Fruit fly (Drosophila melanogaster) whole organism, wandering third instar larva: Measurements from ENCODE around the gene CG2247.
"Not testable (repeated sequence)": the region's sequence is repeated elsewhere in the genome, so short reads cannot be mapped to it uniquely, and the experiment has no call there.

Experiments used
- Abd-B ChIP-seq: fragments of >200 bp; optimal IDR thresholded peaks from 2 replicates; lab custom pipeline; 2017; ENCODE audit warnings: missing biosample characterization, missing genetic modification characterization
- CG9705 ChIP-seq: fragments of 200-800 bp; sonication (Bioruptor generic); optimal IDR thresholded peaks from 2 replicates; lab custom pipeline; 2018; ENCODE audit warnings: missing biosample characterization, mild to moderate bottlenecking, missing genetic modification characterization
- CrebA ChIP-seq: fragments of 200-800 bp; sonication (Bioruptor generic); optimal IDR thresholded peaks from 2 replicates; lab custom pipeline; 2016; ENCODE audit warnings: missing biosample characterization, mild to moderate bottlenecking, missing genetic modification characterization, borderline replicate concordance
- Dfd ChIP-seq: fragments of >200 bp; optimal IDR thresholded peaks from 2 replicates; lab custom pipeline; 2017; ENCODE audit warnings: missing biosample characterization, missing genetic modification characterization
- Dif ChIP-seq: fragments of 200-275, 200-300 bp; sonication (Bioruptor generic); optimal IDR thresholded peaks from 2 replicates; lab custom pipeline; 2018; ENCODE audit warnings: missing biosample characterization, missing genetic modification characterization; ENCODE audit not compliant: partially characterized antibody
- GATAd ChIP-seq: sonication (Bioruptor generic); optimal IDR thresholded peaks from 2 replicates; lab custom pipeline; 2016; ENCODE audit warnings: missing biosample characterization, missing genetic modification characterization
- HLH106 ChIP-seq: fragments of 200-800 bp; optimal IDR thresholded peaks from 3 replicates; lab custom pipeline; 2019; ENCODE audit warnings: missing biosample characterization, mild to moderate bottlenecking, missing genetic modification characterization, moderate library complexity
- Hnf4 ChIP-seq: fragments of 200-800 bp; sonication (Bioruptor generic); optimal IDR thresholded peaks from 2 replicates; lab custom pipeline; 2016; ENCODE audit warnings: missing biosample characterization, mild to moderate bottlenecking, missing genetic modification characterization
- Hr78 ChIP-seq: fragments of >200 bp; optimal IDR thresholded peaks from 2 replicates; lab custom pipeline; 2017; ENCODE audit warnings: missing biosample characterization, missing genetic modification characterization
- Hr83 ChIP-seq: fragments of 200-300 bp; sonication (Bioruptor generic); optimal IDR thresholded peaks from 2 replicates; lab custom pipeline; 2016; ENCODE audit warnings: missing biosample characterization, mild to moderate bottlenecking, missing genetic modification characterization, moderate library complexity; ENCODE audit not compliant: poor library complexity, severe bottlenecking
- Jra ChIP-seq: sonication (Bioruptor generic); optimal IDR thresholded peaks from 2 replicates; lab custom pipeline; 2016; ENCODE audit warnings: missing biosample characterization, missing genetic modification characterization
- Myc ChIP-seq: fragments of >200 bp; optimal IDR thresholded peaks from 2 replicates; lab custom pipeline; 2017
- N ChIP-seq: fragments of >200 bp; optimal IDR thresholded peaks from 2 replicates; lab custom pipeline; 2018; ENCODE audit warnings: missing biosample characterization, missing external identifiers, missing genetic modification characterization
- OdsH ChIP-seq: fragments of 200-800 bp; sonication (Bioruptor generic); optimal IDR thresholded peaks from 2 replicates; lab custom pipeline; 2016; ENCODE audit warnings: missing biosample characterization, mild to moderate bottlenecking, missing genetic modification characterization
- Rel ChIP-seq, 2 experiments: fragments of 200-800 bp; sonication (Bioruptor generic) in 1 of 2; optimal IDR thresholded peaks; 2 replicates in 1 of 2; 3 replicates in 1 of 2; lab custom pipeline; 2016 to 2019; ENCODE audit warnings: mild to moderate bottlenecking in 2 of 2, missing biosample characterization in 2 of 2, missing genetic modification characterization in 2 of 2, moderate library complexity in 1 of 2
- Sp1 ChIP-seq: fragments of 200-800 bp; sonication (Bioruptor generic); optimal IDR thresholded peaks from 3 replicates; lab custom pipeline; 2019; ENCODE audit warnings: missing biosample characterization, mild to moderate bottlenecking, missing genetic modification characterization, moderate library complexity
- Vsx2 ChIP-seq: fragments of 200-300, 225-300 bp; sonication (Bioruptor generic); optimal IDR thresholded peaks from 2 replicates; lab custom pipeline; 2018; ENCODE audit warnings: missing biosample characterization, missing genetic modification characterization; ENCODE audit not compliant: partially characterized antibody
- br ChIP-seq: fragments of 200-800 bp; sonication (Bioruptor generic); optimal IDR thresholded peaks from 2 replicates; lab custom pipeline; 2016; ENCODE audit warnings: missing biosample characterization, missing genetic modification characterization
- brk ChIP-seq: fragments of 200-800 bp; sonication (Bioruptor generic); optimal IDR thresholded peaks from 2 replicates; lab custom pipeline; 2016; ENCODE audit warnings: missing biosample characterization, mild to moderate bottlenecking, missing genetic modification characterization
- dmrt93B ChIP-seq: fragments of 200-800 bp; sonication (Bioruptor generic); optimal IDR thresholded peaks from 2 replicates; lab custom pipeline; 2018; ENCODE audit warnings: missing biosample characterization, mild to moderate bottlenecking, missing genetic modification characterization
- dsf ChIP-seq: sonication (Bioruptor generic); optimal IDR thresholded peaks from 2 replicates; lab custom pipeline; 2016; ENCODE audit warnings: missing biosample characterization, missing genetic modification characterization, borderline replicate concordance
- ey ChIP-seq: fragments of 200-800 bp; sonication (Bioruptor generic); optimal IDR thresholded peaks from 2 replicates; lab custom pipeline; 2016; ENCODE audit warnings: missing biosample characterization, missing genetic modification characterization
- foxo ChIP-seq, 2 experiments: fragments of 200-800 bp; sonication (Bioruptor generic); optimal IDR thresholded peaks; 2 replicates in 1 of 2; 3 replicates in 1 of 2; lab custom pipeline; 2016 to 2017; ENCODE audit warnings: missing biosample characterization in 2 of 2, missing genetic modification characterization in 2 of 2
- fru ChIP-seq: fragments of 200-800 bp; sonication (Bioruptor generic); optimal IDR thresholded peaks from 3 replicates; lab custom pipeline; 2016; ENCODE audit warnings: missing biosample characterization, mild to moderate bottlenecking, missing genetic modification characterization
- h ChIP-seq: fragments of 200-800 bp; sonication (Bioruptor generic); optimal IDR thresholded peaks from 3 replicates; lab custom pipeline; 2016; ENCODE audit warnings: missing biosample characterization, mild to moderate bottlenecking, missing genetic modification characterization
- jim ChIP-seq: fragments of 175-275, 200-325 bp; sonication (Bioruptor generic); optimal IDR thresholded peaks from 2 replicates; lab custom pipeline; 2016; ENCODE audit warnings: missing biosample characterization, mild to moderate bottlenecking, missing genetic modification characterization
- lola ChIP-seq: fragments of >200 bp; optimal IDR thresholded peaks from 2 replicates; lab custom pipeline; 2017; ENCODE audit warnings: missing biosample characterization, missing genetic modification characterization
- psq ChIP-seq: fragments of 200-800 bp; sonication (Bioruptor generic); optimal IDR thresholded peaks from 3 replicates; lab custom pipeline; 2017; ENCODE audit warnings: missing biosample characterization, mild to moderate bottlenecking, missing genetic modification characterization, moderate library complexity
- rgr ChIP-seq: fragments of 200-800 bp; sonication (Bioruptor generic); optimal IDR thresholded peaks from 3 replicates; lab custom pipeline; 2016; ENCODE audit warnings: missing biosample characterization, mild to moderate bottlenecking, missing genetic modification characterization
- sage ChIP-seq: fragments of 200-800 bp; sonication (Bioruptor generic); optimal IDR thresholded peaks from 2 replicates; lab custom pipeline; 2016; ENCODE audit warnings: missing biosample characterization, mild to moderate bottlenecking, missing genetic modification characterization
- sv ChIP-seq: fragments of 200-800 bp; sonication (Bioruptor generic); optimal IDR thresholded peaks from 3 replicates; lab custom pipeline; 2016; ENCODE audit warnings: missing biosample characterization, missing genetic modification characterization
- tai ChIP-seq: sonication (Bioruptor generic); optimal IDR thresholded peaks from 2 replicates; lab custom pipeline; 2016; ENCODE audit warnings: missing biosample characterization, missing genetic modification characterization

CG2247 gene

DNA sequence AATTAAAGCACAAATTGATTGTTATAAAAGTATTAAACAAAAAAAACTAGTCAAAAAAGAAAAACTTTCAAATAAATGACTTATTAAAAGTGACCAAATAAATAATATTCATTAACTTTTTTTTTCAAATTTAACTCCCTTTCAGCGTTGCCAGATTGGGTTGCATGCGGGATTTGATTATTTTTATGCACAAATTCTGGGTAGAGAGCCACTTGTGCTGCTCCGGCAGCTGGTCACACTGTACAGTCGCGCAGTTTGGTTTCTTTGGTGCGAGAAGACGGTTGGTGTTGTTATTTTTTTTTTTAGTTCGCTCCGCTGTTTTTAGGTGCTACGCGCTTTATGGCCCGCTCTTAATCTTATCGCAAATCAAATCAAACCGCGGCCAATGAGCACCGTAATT lies 11.9 kb downstream of the CG2247 start, which contains the start of gene rho-4:
Gene rho-4, plus strand, starts transcription at position 250 of the 400 bp plus-strand sequence.
- TF ChIP-seq Rel (GFP tag; optimal IDR thresholded peaks at IDR 0.05; lab: Kevin White, UChicago); Rel (tag; optimal IDR thresholded peaks at IDR 0.05; lab: Kevin White, UChicago); brk; jim (GFP tag; lab: Kevin White, UChicago): not testable (repeated sequence)
- TF ChIP-seq, all 38 proteins: peak for 0; not testable (repeated sequence) for 38

DNA sequence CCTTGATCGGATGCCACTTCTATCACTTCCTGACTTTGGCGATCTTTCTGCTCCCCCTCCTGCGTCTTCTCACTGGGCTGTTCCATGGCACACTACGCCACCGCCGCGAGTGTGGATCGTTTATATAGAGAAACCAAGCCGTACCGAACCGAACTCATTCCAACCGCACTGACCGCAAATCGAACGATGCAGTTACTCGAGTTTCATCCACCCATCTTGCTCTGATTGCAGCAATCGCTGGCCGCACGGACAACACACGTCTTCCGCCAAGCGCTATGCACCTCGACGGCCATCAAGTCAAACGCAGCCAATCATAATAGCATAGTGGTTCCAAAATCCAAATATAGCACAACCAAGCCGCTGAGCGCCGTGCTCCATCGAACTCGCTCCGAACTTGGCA lies 27.4 kb downstream of the CG2247 start, which contains the start of gene pkm:
Gene pkm, minus strand, starts transcription at position 101 of the 400 bp plus-strand sequence.
- TF ChIP-seq Hr78 (GFP tag; lab: Kevin White, UChicago) = no peak
- TF ChIP-seq GATAd = no peak
- TF ChIP-seq fru = no peak
- no peak for TF ChIP-seq Rel (GFP tag; optimal IDR thresholded peaks at IDR 0.05; lab: Kevin White, UChicago)
- no peak for TF ChIP-seq Rel (tag; optimal IDR thresholded peaks at IDR 0.05; lab: Kevin White, UChicago)
- TF ChIP-seq sage (GFP tag; lab: Kevin White, UChicago) = no peak
- no peak for TF ChIP-seq Myc (lab: Kevin White, UChicago)
- TF ChIP-seq tai (GFP tag; lab: Kevin White, UChicago) = no peak
- TF ChIP-seq N = no peak
- TF ChIP-seq Dfd (GFP tag; lab: Kevin White, UChicago) = no peak
- no peak for TF ChIP-seq Abd-B (GFP tag; lab: Kevin White, UChicago)
- TF ChIP-seq h (GFP tag; lab: Kevin White, UChicago) = no peak
- TF ChIP-seq Vsx2 (GFP tag; lab: Kevin White, UChicago) = no peak
- no peak for TF ChIP-seq HLH106 (tag; lab: Kevin White, UChicago)
- TF ChIP-seq Hnf4 = no peak
- TF ChIP-seq psq (GFP tag; lab: Kevin White, UChicago) = no peak
- no peak for TF ChIP-seq foxo (GFP tag; optimal IDR thresholded peaks at IDR 0.05; lab: Kevin White, UChicago)
- TF ChIP-seq CG9705 = no peak
- TF ChIP-seq, all 38 proteins: peak for 0

DNA sequence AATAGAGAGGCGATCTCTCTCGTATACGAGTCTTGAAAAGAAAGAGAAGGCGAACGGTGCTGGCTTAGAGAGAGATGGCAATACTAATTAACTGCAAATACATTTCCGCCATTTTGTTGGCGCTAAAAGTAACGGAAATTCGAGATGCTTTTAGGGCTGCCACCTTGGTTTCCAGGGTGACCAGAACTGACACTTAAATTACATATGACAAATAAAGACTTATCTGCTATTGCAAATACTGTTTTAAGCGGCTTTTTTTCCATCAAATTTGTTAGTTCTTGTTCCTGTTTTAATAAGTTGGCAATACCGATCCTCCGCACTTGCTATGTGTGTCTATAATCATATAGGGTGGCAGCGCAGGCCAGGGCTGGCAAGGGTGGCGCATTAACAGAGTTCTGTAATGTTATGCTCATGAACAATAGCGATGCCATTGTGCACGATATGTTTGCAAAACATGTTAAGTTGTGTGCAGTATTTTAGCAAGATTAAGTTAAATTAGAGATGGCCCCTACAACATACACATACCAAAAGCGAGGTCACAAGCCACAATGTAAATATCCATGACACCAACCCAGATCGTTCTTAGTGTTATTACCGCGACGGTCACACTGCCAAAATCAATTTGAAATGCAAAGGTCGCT lies 31.1 kb downstream of the CG2247 start, which contains the start of gene nod:
Gene nod, plus strand, starts transcription at position 573 of the 641 bp plus-strand sequence.
- peak; percentile 29 for TF ChIP-seq OdsH (GFP tag; lab: Kevin White, UChicago)
- TF ChIP-seq foxo (GFP tag; optimal IDR thresholded peaks at IDR 0.05; lab: Kevin White, UChicago) = peak in 1 of 2 experiments; percentile 71
- peak; percentile 38 for TF ChIP-seq sv (GFP tag; lab: Kevin White, UChicago)
- TF ChIP-seq psq (GFP tag; lab: Kevin White, UChicago) = peak; percentile 42
- peak; percentile 40 for TF ChIP-seq h (GFP tag; lab: Kevin White, UChicago)
- peak; percentile 34 for TF ChIP-seq br (GFP tag; lab: Kevin White, UChicago)
- no peak for TF ChIP-seq GATAd
- no peak for TF ChIP-seq CrebA
- no peak for TF ChIP-seq Myc (lab: Kevin White, UChicago)
- TF ChIP-seq HLH106 (tag; lab: Kevin White, UChicago) = peak; percentile 54
- no peak for TF ChIP-seq dsf (GFP tag; lab: Kevin White, UChicago)
- no peak for TF ChIP-seq Rel (GFP tag; optimal IDR thresholded peaks at IDR 0.05; lab: Kevin White, UChicago)
- TF ChIP-seq Rel (tag; optimal IDR thresholded peaks at IDR 0.05; lab: Kevin White, UChicago) = no peak
- TF ChIP-seq lola (GFP tag; lab: Kevin White, UChicago) = no peak
- peak; percentile 36 for TF ChIP-seq CG9705
- no peak for TF ChIP-seq sage (GFP tag; lab: Kevin White, UChicago)
- no peak for TF ChIP-seq dmrt93B (GFP tag; lab: Kevin White, UChicago)
- TF ChIP-seq Jra (GFP tag; lab: Kevin White, UChicago) = no peak
- TF ChIP-seq Hr83 (GFP tag; lab: Kevin White, UChicago) = peak; percentile 64
- peak; percentile 65 for TF ChIP-seq rgr (GFP tag; lab: Kevin White, UChicago)
- TF ChIP-seq Sp1 (GFP tag; lab: Kevin White, UChicago) = peak; percentile 43
- TF ChIP-seq Dif (GFP tag; lab: Kevin White, UChicago) = no peak
- TF ChIP-seq Vsx2 (GFP tag; lab: Kevin White, UChicago) = no peak
- TF ChIP-seq jim (GFP tag; lab: Kevin White, UChicago) = no peak
- TF ChIP-seq tai (GFP tag; lab: Kevin White, UChicago) = no peak
- TF ChIP-seq ey (GFP tag; lab: Kevin White, UChicago) = peak; percentile 63
- TF ChIP-seq fru = peak; percentile 74
